Fruit fly (Drosophila melanogaster) S2 (cell line): Measurements from ENCODE around the gene CG44362.

ENCODE experiments used
- CG8478 ChIP-seq: fragments of >200 bp; optimal IDR thresholded peaks from 2 replicates; lab custom pipeline; 2018
- CTCF ChIP-seq, 2 experiments: fragments of >200 bp; optimal IDR thresholded peaks; 2 replicates each; lab custom pipeline; 2018

DNA sequence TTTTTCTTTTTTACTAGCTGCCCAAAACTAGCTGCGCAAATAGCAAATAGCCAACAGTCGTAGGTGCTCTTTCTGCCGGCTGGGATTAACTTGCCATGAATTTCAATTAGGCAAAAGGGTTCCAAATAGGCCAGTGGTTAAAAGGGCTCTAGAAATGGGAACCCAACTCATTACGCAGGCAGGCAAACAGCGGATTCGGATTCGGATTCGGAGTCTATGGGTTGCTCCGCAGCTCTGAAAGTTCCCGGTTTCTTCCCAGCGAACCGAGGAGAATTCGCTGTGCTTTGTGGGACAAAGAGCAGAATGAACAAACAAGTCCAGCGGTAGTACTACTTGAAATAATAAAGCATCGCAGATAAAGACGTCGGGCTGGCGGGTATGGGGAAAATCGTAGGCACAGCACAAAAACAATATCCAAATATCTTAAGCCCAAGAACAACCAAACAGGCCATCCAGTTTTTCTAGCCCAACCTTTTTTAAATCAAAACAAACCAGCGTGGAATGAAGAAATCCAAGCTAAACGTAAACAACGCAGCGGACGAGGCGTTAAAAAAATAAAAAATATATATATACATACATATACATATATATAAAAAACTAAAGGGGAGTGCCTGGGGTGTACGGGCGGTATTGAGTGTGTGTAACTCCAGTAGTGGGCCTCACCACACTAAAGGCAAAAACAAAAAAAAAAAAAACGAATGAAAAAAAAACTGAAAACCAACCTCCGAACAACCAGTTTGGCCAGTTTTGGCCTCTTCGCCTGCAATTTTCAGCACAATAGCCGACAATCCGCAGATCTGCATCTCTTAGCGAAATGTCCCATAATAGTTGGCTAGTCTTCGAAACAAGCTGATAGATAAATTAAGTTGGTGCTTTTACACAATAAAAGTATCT is 44.8 kb downstream of the CG44362 start:
- TF ChIP-seq CG8478 (no peak), CTCF (optimal IDR thresholded peaks at IDR 0.05; lab: Kevin White, UChicago) (no peak)
